Fruit fly (Drosophila melanogaster) whole organism, embryonic: Measurements from ENCODE around the gene smash.
A peak's percentile ranks its signal among the peaks of the same experiment; 100 is the strongest.

ENCODE experiments used
- Asciz ChIP-seq: fragments of 200-800 bp; sonication (Bioruptor generic); optimal IDR thresholded peaks from 2 replicates; lab custom pipeline; 2017; ENCODE audit warnings: missing biosample characterization, mild to moderate bottlenecking, missing genetic modification characterization, missing genetic modification reagents
- Bgb ChIP-seq: fragments of 200-800 bp; sonication (Bioruptor generic); IDR thresholded peaks from 2 replicates; pipeline ENCODE4 v1.3.6; 2022; ENCODE audit warnings: missing biosample characterization, missing genetic modification characterization; ENCODE audit not compliant: partially characterized antibody
- CG11398 ChIP-seq: fragments of 200-800 bp; sonication (Bioruptor generic); optimal IDR thresholded peaks from 2 replicates; lab custom pipeline; 2016; ENCODE audit warnings: missing biosample characterization, missing genetic modification characterization
- CG14860 ChIP-seq: fragments of 200-800 bp; sonication (Bioruptor generic); IDR thresholded peaks from 3 replicates; pipeline ENCODE4 v1.3.6; 2022; ENCODE audit warnings: missing biosample characterization, missing genetic modification characterization; ENCODE audit not compliant: partially characterized antibody
- CG14965 ChIP-seq: fragments of 200-800 bp; sonication (Bioruptor generic); optimal IDR thresholded peaks from 2 replicates; lab custom pipeline; 2016; ENCODE audit warnings: missing biosample characterization, missing genetic modification characterization, borderline replicate concordance
- CG16813 ChIP-seq: fragments of 200-800 bp; sonication (Bioruptor generic); IDR thresholded peaks from 3 replicates; pipeline ENCODE4 v1.3.6; 2022; ENCODE audit warnings: missing biosample characterization, missing genetic modification characterization; ENCODE audit not compliant: partially characterized antibody
- CG16815 ChIP-seq: fragments of 200-800 bp; sonication (Bioruptor generic); optimal IDR thresholded peaks from 3 replicates; lab custom pipeline; 2017; ENCODE audit warnings: missing biosample characterization, mild to moderate bottlenecking, missing genetic modification characterization
- CG30020 ChIP-seq: fragments of 200-800 bp; optimal IDR thresholded peaks from 2 replicates; lab custom pipeline; 2019; ENCODE audit warnings: missing biosample characterization, mild to moderate bottlenecking, missing genetic modification characterization, moderate library complexity
- CG6765 ChIP-seq: fragments of 200-800 bp; sonication (Bioruptor generic); optimal IDR thresholded peaks from 3 replicates; lab custom pipeline; 2017; ENCODE audit warnings: missing biosample characterization, mild to moderate bottlenecking, missing genetic modification characterization
- CG6791 ChIP-seq: fragments of 200-800 bp; sonication (Bioruptor generic); IDR thresholded peaks from 3 replicates; pipeline ENCODE4 v1.3.6; 2022; ENCODE audit warnings: missing biosample characterization, missing genetic modification characterization; ENCODE audit not compliant: partially characterized antibody
- CG7963 ChIP-seq: fragments of 200-800 bp; sonication (Bioruptor generic); IDR thresholded peaks from 3 replicates; pipeline ENCODE4 v1.3.6; 2022; ENCODE audit warnings: missing biosample characterization, missing genetic modification characterization; ENCODE audit not compliant: partially characterized antibody
- CG9876 ChIP-seq: fragments of 200-800 bp; sonication (Bioruptor generic); optimal IDR thresholded peaks from 2 replicates; lab custom pipeline; 2016; ENCODE audit warnings: missing biosample characterization, missing genetic modification characterization
- Fer1 ChIP-seq: fragments of 200-800 bp; sonication (Bioruptor generic); optimal IDR thresholded peaks from 2 replicates; lab custom pipeline; 2017; ENCODE audit warnings: missing biosample characterization, mild to moderate bottlenecking, missing genetic modification characterization
- HLH4C ChIP-seq: fragments of 200-800 bp; sonication (Bioruptor generic); IDR thresholded peaks from 3 replicates; pipeline ENCODE4 v1.3.6; 2022; ENCODE audit warnings: missing biosample characterization, missing genetic modification characterization; ENCODE audit not compliant: partially characterized antibody
- Hr39 ChIP-seq: fragments of >200 bp; optimal IDR thresholded peaks from 2 replicates; lab custom pipeline; 2017
- Rx ChIP-seq: fragments of 200-800 bp; sonication (Bioruptor generic); IDR thresholded peaks from 2 replicates; pipeline ENCODE4 v1.3.6; 2022; ENCODE audit warnings: missing biosample characterization, missing genetic modification characterization
- Scr ChIP-seq: fragments of 200-800 bp; sonication (Bioruptor generic); IDR thresholded peaks from 2 replicates; pipeline ENCODE4 v1.3.6; 2022; ENCODE audit warnings: missing biosample characterization, missing genetic modification characterization; ENCODE audit not compliant: partially characterized antibody
- Sox100B ChIP-seq: fragments of 200-800 bp; sonication (Bioruptor generic); optimal IDR thresholded peaks from 3 replicates; lab custom pipeline; 2018; ENCODE audit warnings: missing biosample characterization, mild to moderate bottlenecking, missing genetic modification characterization
- ab ChIP-seq: fragments of 200-800 bp; sonication (Bioruptor generic); optimal IDR thresholded peaks from 2 replicates; lab custom pipeline; 2016; ENCODE audit warnings: missing biosample characterization, missing genetic modification characterization
- ac ChIP-seq: fragments of 200-800 bp; sonication (Bioruptor generic); optimal IDR thresholded peaks from 3 replicates; lab custom pipeline; 2017; ENCODE audit warnings: missing biosample characterization, mild to moderate bottlenecking, missing genetic modification characterization
- al ChIP-seq: fragments of 200-800 bp; sonication (Bioruptor generic); IDR thresholded peaks from 2 replicates; pipeline ENCODE4 v1.3.6; 2022; ENCODE audit warnings: missing biosample characterization, missing genetic modification characterization
- ato ChIP-seq: fragments of 200-800 bp; sonication (Bioruptor generic); IDR thresholded peaks from 2 replicates; pipeline ENCODE4 v1.3.6; 2022; ENCODE audit warnings: missing biosample characterization, missing genetic modification characterization; ENCODE audit not compliant: partially characterized antibody
- chif ChIP-seq, 2 experiments: fragments of 200-800 bp; sonication (Bioruptor generic); optimal IDR thresholded peaks; 3 replicates each; lab custom pipeline; 2016; ENCODE audit warnings: missing biosample characterization in 2 of 2, missing genetic modification characterization in 2 of 2
- dpn ChIP-seq, 2 experiments: fragments of 200-800 bp; sonication (Bioruptor generic); optimal IDR thresholded peaks; 3 replicates each; lab custom pipeline; 2016; ENCODE audit warnings: missing biosample characterization in 2 of 2, missing genetic modification characterization in 2 of 2
- exex ChIP-seq: fragments of 200-800 bp; sonication (Bioruptor generic); optimal IDR thresholded peaks from 4 replicates; lab custom pipeline; 2018; ENCODE audit warnings: missing biosample characterization, mild to moderate bottlenecking, missing genetic modification characterization, moderate library complexity
- hb ChIP-seq: fragments of 200-800 bp; sonication (Bioruptor generic); IDR thresholded peaks from 3 replicates; pipeline ENCODE4 v1.3.6; 2022; ENCODE audit warnings: missing biosample characterization, missing genetic modification characterization; ENCODE audit not compliant: partially characterized antibody
- inv ChIP-seq: fragments of 200-800 bp; sonication (Bioruptor generic); IDR thresholded peaks from 2 replicates; pipeline ENCODE4 v1.3.6; 2022; ENCODE audit warnings: missing biosample characterization, missing genetic modification characterization; ENCODE audit not compliant: partially characterized antibody
- mld ChIP-seq: fragments of 200-800 bp; sonication (Bioruptor generic); IDR thresholded peaks from 3 replicates; pipeline ENCODE4 v1.3.6; 2022; ENCODE audit warnings: missing biosample characterization, missing genetic modification characterization; ENCODE audit not compliant: partially characterized antibody
- nerfin-2 ChIP-seq: fragments of 200-800 bp; sonication (Bioruptor generic); IDR thresholded peaks from 2 replicates; pipeline ENCODE4 v1.3.6; 2022; ENCODE audit warnings: missing biosample characterization, missing genetic modification characterization; ENCODE audit not compliant: partially characterized antibody
- pzg ChIP-seq: fragments of 200-800 bp; sonication (Bioruptor generic); optimal IDR thresholded peaks from 3 replicates; lab custom pipeline; 2018; ENCODE audit warnings: missing biosample characterization, mild to moderate bottlenecking, missing genetic modification characterization, moderate library complexity
- sens ChIP-seq: fragments of 200-800 bp; sonication (Bioruptor generic); peaks from one replicate; lab custom pipeline; 2016; ENCODE audit warnings: missing biosample characterization, missing genetic modification characterization
- sna ChIP-seq: fragments of 200-800 bp; sonication (Bioruptor generic); IDR thresholded peaks from 2 replicates; pipeline ENCODE4 v1.3.6; 2022; ENCODE audit warnings: missing biosample characterization, missing genetic modification characterization; ENCODE audit not compliant: partially characterized antibody
- tna ChIP-seq: fragments of 200-800 bp; sonication (Bioruptor generic); IDR thresholded peaks from 2 replicates; pipeline ENCODE4 v1.3.6; 2022; ENCODE audit warnings: missing biosample characterization, missing genetic modification characterization; ENCODE audit not compliant: partially characterized antibody
- tup ChIP-seq: fragments of 200-800 bp; sonication (Bioruptor generic); optimal IDR thresholded peaks from 2 replicates; lab custom pipeline; 2016; ENCODE audit warnings: missing biosample characterization, mild to moderate bottlenecking, missing genetic modification characterization, moderate library complexity
- usp ChIP-seq: fragments of >200 bp; optimal IDR thresholded peaks from 2 replicates; lab custom pipeline; 2017; ENCODE audit warnings: missing biosample characterization, missing genetic modification characterization
- vnd ChIP-seq: fragments of 200-800 bp; sonication (Bioruptor generic); IDR thresholded peaks from 3 replicates; pipeline ENCODE4 v1.3.6; 2022; ENCODE audit warnings: missing biosample characterization, missing genetic modification characterization; ENCODE audit not compliant: partially characterized antibody

Gene smash

DNA sequence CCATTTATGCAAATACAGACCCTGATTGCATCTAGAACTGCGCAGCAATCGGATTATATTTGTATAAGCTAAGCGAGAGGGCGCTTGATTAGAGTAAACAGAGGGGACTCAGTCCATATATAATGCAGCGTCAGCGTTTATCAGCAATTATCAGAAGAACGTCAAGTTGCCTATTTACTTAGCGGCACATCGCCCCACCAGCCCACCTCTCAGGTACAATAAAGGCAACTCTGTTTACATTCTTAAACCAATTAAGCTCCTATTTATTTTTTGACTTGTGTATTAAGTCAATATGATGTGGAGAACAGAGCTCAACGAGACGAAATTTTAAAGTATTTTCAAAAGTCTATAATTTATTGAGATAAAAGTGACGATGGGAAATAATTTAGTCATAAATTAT, 5.6 kb downstream of the smash start (continued):
- peak; percentile 83 for TF ChIP-seq CG14965 (GFP tag; lab: Kevin White, UChicago)
- no peak for TF ChIP-seq tup (GFP tag; lab: Kevin White, UChicago)
- TF ChIP-seq CG6765 (GFP tag; lab: Kevin White, UChicago): peak; percentile 73
- TF ChIP-seq al (GFP tag; lab: Robert Waterston, UW): no peak; the same call in 1 of the 2 replicates
- peak in 1 of 2 experiments; percentile 93 for TF ChIP-seq chif (GFP tag; optimal IDR thresholded peaks at IDR 0.05; lab: Kevin White, UChicago)
- TF ChIP-seq Fer1 (GFP tag; lab: Kevin White, UChicago): peak; percentile 90
- TF ChIP-seq ac (GFP tag; lab: Kevin White, UChicago): peak; percentile 42
- TF ChIP-seq Asciz (GFP tag; lab: Kevin White, UChicago): peak; percentile 97
- TF ChIP-seq ab (GFP tag; lab: Kevin White, UChicago): no peak
- TF ChIP-seq usp (GFP tag; lab: Kevin White, UChicago): no peak
- peak in 1 of 2 experiments; percentile 71 for TF ChIP-seq dpn (GFP tag; optimal IDR thresholded peaks at IDR 0.05; lab: Kevin White, UChicago)
- no peak for TF ChIP-seq pzg
- TF ChIP-seq exex (tag; lab: Kevin White, UChicago): peak; percentile 75
- TF ChIP-seq CG11398 (GFP tag; lab: Kevin White, UChicago): peak; percentile 35
- TF ChIP-seq CG9876 (GFP tag; lab: Kevin White, UChicago): peak; percentile 4

DNA sequence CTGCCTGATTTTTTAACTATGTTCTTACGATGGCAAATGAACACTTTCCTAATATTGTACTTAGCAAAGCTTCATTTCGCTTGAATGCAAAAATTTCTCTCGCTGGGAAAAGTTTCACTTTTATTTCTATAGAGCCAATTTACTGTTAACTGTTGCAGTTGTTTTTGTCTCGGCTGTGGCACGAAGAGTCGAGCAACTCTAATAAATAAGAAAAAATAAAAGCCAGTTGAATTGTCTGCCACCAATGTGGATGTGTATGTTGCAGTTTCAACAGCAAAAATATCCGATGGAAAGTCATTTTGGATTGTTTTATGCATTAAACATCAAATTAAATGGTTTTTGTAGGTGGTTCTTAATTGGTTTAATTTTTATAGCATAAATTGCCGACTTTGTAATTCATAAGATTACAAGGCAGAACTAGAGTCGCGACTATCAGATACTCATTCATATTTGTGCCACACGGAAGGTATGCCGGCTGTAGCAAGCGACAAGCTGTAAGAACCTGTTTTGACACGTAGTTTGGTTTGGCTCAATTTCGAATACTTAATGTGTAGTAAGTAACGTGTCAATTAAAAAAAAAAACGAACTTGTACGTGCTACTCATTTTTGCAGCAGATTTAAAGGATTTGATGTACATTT, 6.8 kb downstream of the smash start:
- TF ChIP-seq Hr39 (lab: Kevin White, UChicago) (no peak), vnd (peak; percentile 60), ato (GFP tag; lab: Robert Waterston, UW) (peak; percentile 78), hb (peak; percentile 64; the same call in 1 of the 3 replicates), Scr (GFP tag; lab: Robert Waterston, UW) (peak; percentile 49), CG30020 (no peak), inv (GFP tag; lab: Robert Waterston, UW) (peak; percentile 30; the same call in 1 of the 2 replicates), CG16813 (GFP tag; lab: Robert Waterston, UW) (peak; percentile 47; the same call in 1 of the 3 replicates), sna (peak; percentile 32; the same call in 1 of the 2 replicates), tna (GFP tag; lab: Robert Waterston, UW) (peak; percentile 84), mld (peak; percentile 75), CG14860 (peak; percentile 63), CG7963 (GFP tag; lab: Robert Waterston, UW) (0 out of 3 replicates have a peak, but pooled peaks have one; percentile 25), CG6791 (peak; percentile 80; the same call in 2 of the 3 replicates), HLH4C (GFP tag; lab: Robert Waterston, UW) (peak; percentile 61; the same call in 2 of the 3 replicates), Rx (GFP tag; lab: Robert Waterston, UW) (no peak), sens (GFP tag; lab: Kevin White, UChicago) (peak; percentile 55), nerfin-2 (peak; percentile 72), Sox100B (no peak), CG16815 (GFP tag; lab: Kevin White, UChicago) (no peak), Bgb (GFP tag; lab: Robert Waterston, UW) (peak; percentile 54; the same call in 1 of the 2 replicates)
